Fruit fly (Drosophila melanogaster): ENCODE data around the gene cdm.

cdm gene

DNA sequence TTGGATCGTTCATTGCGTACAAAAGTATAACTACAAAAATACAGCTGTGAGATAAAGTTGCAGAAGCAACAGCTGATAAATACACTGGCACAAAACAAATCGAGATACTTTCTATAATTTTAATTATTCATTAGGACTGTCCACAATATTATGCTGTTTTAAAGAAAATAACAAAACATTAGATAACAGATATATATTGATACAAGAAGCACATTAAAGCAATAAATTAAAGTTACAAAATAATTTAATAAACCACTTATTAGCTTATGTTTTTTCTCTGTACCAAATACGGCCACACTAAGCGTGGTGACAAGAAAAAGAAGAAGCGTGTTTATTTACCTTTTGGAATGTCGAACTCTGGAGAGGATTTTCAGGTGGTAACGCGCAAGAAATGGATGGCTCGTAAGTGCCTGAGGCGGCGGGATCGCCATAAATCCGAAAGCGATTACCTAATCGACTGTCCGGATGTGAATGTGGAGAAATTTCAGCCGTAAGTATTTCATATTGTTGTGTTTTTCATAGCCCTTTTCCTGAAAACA lies 37.0 kb upstream of the cdm start, which contains the start of the genes CG7988 and CG7183:
Gene CG7988, plus strand, starts transcription at position 316 of the 539 bp plus-strand sequence.
Gene CG7183, minus strand, starts transcription at position 489 of the 539 bp plus-strand sequence.
- TF ChIP-seq rgr (GFP tag; optimal IDR thresholded peaks at IDR 0.05) (peak; percentile 98), Hr78 (GFP tag; optimal IDR thresholded peaks at IDR 0.05) (no peak), Mio (GFP tag; optimal IDR thresholded peaks at IDR 0.05) (peak; percentile 75), foxo (GFP tag; optimal IDR thresholded peaks at IDR 0.05) (peak; percentile 49 to 98), dmrt93B (GFP tag; optimal IDR thresholded peaks at IDR 0.05) (peak; percentile 92), HLH106 (tag; optimal IDR thresholded peaks at IDR 0.05) (peak; percentile 98), woc (GFP tag; optimal IDR thresholded peaks at IDR 0.05) (peak; percentile 94), dsf (GFP tag; optimal IDR thresholded peaks at IDR 0.05; ENCODE audit: borderline replicate concordance) (peak; percentile 94), CrebA (GFP tag; optimal IDR thresholded peaks at IDR 0.05; ENCODE audit: borderline replicate concordance) (no peak), Dif (GFP tag; optimal IDR thresholded peaks at IDR 0.05; ENCODE audit: partially characterized antibody) (no peak), jim (GFP tag; optimal IDR thresholded peaks at IDR 0.05) (peak; percentile 35), Hr83 (GFP tag; optimal IDR thresholded peaks at IDR 0.05; ENCODE audit: poor library complexity, severe bottlenecking) (no peak), sage (GFP tag; optimal IDR thresholded peaks at IDR 0.05) (no peak), psq (GFP tag; optimal IDR thresholded peaks at IDR 0.05) (peak; percentile 95), dl (GFP tag; optimal IDR thresholded peaks at IDR 0.05; ENCODE audit: insufficient read depth in 1 of 2, partially characterized antibody in 2 of 2) (no peak), pan (optimal IDR thresholded peaks at IDR 0.05) (no peak), h (GFP tag; optimal IDR thresholded peaks at IDR 0.05) (peak; percentile 98), tai (GFP tag; optimal IDR thresholded peaks at IDR 0.05) (no peak), GATAd (GFP tag; optimal IDR thresholded peaks at IDR 0.05) (peak; percentile 88), Abd-B (GFP tag; optimal IDR thresholded peaks at IDR 0.05) (no peak), sv (GFP tag; optimal IDR thresholded peaks at IDR 0.05) (peak; percentile 95), Jra (GFP tag; optimal IDR thresholded peaks at IDR 0.05) (peak; percentile 96), OdsH (GFP tag; optimal IDR thresholded peaks at IDR 0.05) (peak; percentile 98), Rel (GFP tag; optimal IDR thresholded peaks at IDR 0.05) (no peak), Rel (tag; optimal IDR thresholded peaks at IDR 0.05) (peak; percentile 81), Vsx2 (GFP tag; optimal IDR thresholded peaks at IDR 0.05; ENCODE audit: partially characterized antibody) (no peak), brk (GFP tag; optimal IDR thresholded peaks at IDR 0.05) (no peak), ey (GFP tag; optimal IDR thresholded peaks at IDR 0.05) (peak; percentile 96), br (GFP tag; optimal IDR thresholded peaks at IDR 0.05) (peak; percentile 95), usp (GFP tag; optimal IDR thresholded peaks at IDR 0.05) (no peak), CG32264 (GFP tag; optimal IDR thresholded peaks at IDR 0.05) (peak; percentile 79), fru (GFP tag; optimal IDR thresholded peaks at IDR 0.05) (peak; percentile 98), Hnf4 (GFP tag; optimal IDR thresholded peaks at IDR 0.05) (peak; percentile 97), CG9705 (GFP tag; optimal IDR thresholded peaks at IDR 0.05) (peak; percentile 89), N (GFP tag; optimal IDR thresholded peaks at IDR 0.05) (no peak), lola (GFP tag; optimal IDR thresholded peaks at IDR 0.05) (no peak), Myc (optimal IDR thresholded peaks at IDR 0.05) (no peak), Sp1 (GFP tag; optimal IDR thresholded peaks at IDR 0.05) (peak; percentile 98), Dfd (GFP tag; optimal IDR thresholded peaks at IDR 0.05) (no peak)

DNA sequence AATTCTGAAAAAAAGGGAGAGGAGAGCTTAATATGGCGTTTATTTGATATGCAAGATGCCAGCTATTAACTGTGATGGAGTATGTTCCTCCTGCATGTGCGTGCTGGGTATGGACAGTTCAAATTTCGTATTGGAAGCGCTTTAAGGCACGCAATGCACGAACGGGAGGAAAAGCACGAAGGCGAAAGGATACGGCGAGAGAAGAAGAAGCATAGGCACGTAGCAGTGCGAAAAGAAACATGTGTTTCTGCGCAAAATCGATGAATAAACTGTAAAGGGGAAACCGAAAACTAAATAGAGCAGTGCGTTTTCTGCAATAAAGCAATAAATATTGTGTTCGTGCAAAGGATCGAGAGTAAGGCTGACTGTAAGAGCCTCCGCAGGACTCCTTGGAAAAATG lies 32.6 kb upstream of the cdm start, which contains the start of gene CG14314:
Gene CG14314, plus strand, starts transcription at position 243 of the 400 bp plus-strand sequence.
- TF ChIP-seq foxo (GFP tag; optimal IDR thresholded peaks at IDR 0.05): no peak
- TF ChIP-seq rgr (GFP tag; optimal IDR thresholded peaks at IDR 0.05): no peak
- no peak for TF ChIP-seq CG9705 (GFP tag; optimal IDR thresholded peaks at IDR 0.05)
- TF ChIP-seq HLH106 (tag; optimal IDR thresholded peaks at IDR 0.05): no peak
- no peak for TF ChIP-seq jim (GFP tag; optimal IDR thresholded peaks at IDR 0.05)
- no peak for TF ChIP-seq woc (GFP tag; optimal IDR thresholded peaks at IDR 0.05)
- TF ChIP-seq CG32264 (GFP tag; optimal IDR thresholded peaks at IDR 0.05): no peak
- no peak for TF ChIP-seq usp (GFP tag; optimal IDR thresholded peaks at IDR 0.05)
- no peak for TF ChIP-seq psq (GFP tag; optimal IDR thresholded peaks at IDR 0.05)
- no peak for TF ChIP-seq Sp1 (GFP tag; optimal IDR thresholded peaks at IDR 0.05)
- no peak for TF ChIP-seq dsf (GFP tag; optimal IDR thresholded peaks at IDR 0.05; ENCODE audit: borderline replicate concordance)
- TF ChIP-seq br (GFP tag; optimal IDR thresholded peaks at IDR 0.05): no peak
- no peak for TF ChIP-seq tai (GFP tag; optimal IDR thresholded peaks at IDR 0.05)
